Worm (Caenorhabditis elegans) whole organism, mixed stage, embryonic: ENCODE data around the gene W04B5.3.

Source experiments
- bed-3 ChIP-seq: fragments of 200-800 bp; sonication (Bioruptor generic); optimal IDR thresholded peaks from 3 replicates; lab custom pipeline; 2018; ENCODE audit warnings: mild to moderate bottlenecking, missing genetic modification characterization, moderate library complexity, missing compliant biosample characterization
- ham-2 ChIP-seq: fragments of 200-800 bp; sonication (Bioruptor generic); optimal IDR thresholded peaks from 2 replicates; lab custom pipeline; 2018; ENCODE audit warnings: mild to moderate bottlenecking, missing genetic modification characterization, missing compliant biosample characterization
- mab-5 ChIP-seq: fragments of 150-350 bp; optimal IDR thresholded peaks from 2 replicates; lab custom pipeline; 2014; ENCODE audit warnings: missing biosample characterization, missing genetic modification characterization
- mep-1 ChIP-seq: fragments of 150-350 bp; optimal IDR thresholded peaks from 2 replicates; lab custom pipeline; 2017; ENCODE audit warnings: missing biosample characterization, missing genetic modification reagents, missing genetic modification characterization, inconsistent platforms
- nhr-12 ChIP-seq: fragments of 150-350 bp; optimal IDR thresholded peaks from 2 replicates; lab custom pipeline; 2014; ENCODE audit warnings: missing biosample characterization, missing genetic modification characterization
- nhr-237 ChIP-seq: fragments of 150-350 bp; optimal IDR thresholded peaks from 2 replicates; lab custom pipeline; 2014; ENCODE audit warnings: missing biosample characterization, missing genetic modification characterization
- sptf-1 ChIP-seq: sonication (generic microtip); optimal IDR thresholded peaks from 2 replicates; lab custom pipeline; 2017; ENCODE audit warnings: mild to moderate bottlenecking, missing genetic modification characterization, moderate library complexity, missing compliant biosample characterization
- tbx-8 ChIP-seq: fragments of 200-800 bp; sonication (Bioruptor generic); optimal IDR thresholded peaks from 2 replicates; lab custom pipeline; 2018; ENCODE audit warnings: mild to moderate bottlenecking, missing genetic modification characterization, moderate library complexity, missing compliant biosample characterization
- unc-62 ChIP-seq: fragments of 150-350 bp; optimal IDR thresholded peaks from 2 replicates; lab custom pipeline; 2014; ENCODE audit warnings: missing biosample characterization, missing genetic modification reagents, missing genetic modification characterization
- ztf-11 ChIP-seq: fragments of 150-350 bp; optimal IDR thresholded peaks from 2 replicates; lab custom pipeline; 2014; ENCODE audit warnings: missing biosample characterization, missing genetic modification characterization

DNA sequence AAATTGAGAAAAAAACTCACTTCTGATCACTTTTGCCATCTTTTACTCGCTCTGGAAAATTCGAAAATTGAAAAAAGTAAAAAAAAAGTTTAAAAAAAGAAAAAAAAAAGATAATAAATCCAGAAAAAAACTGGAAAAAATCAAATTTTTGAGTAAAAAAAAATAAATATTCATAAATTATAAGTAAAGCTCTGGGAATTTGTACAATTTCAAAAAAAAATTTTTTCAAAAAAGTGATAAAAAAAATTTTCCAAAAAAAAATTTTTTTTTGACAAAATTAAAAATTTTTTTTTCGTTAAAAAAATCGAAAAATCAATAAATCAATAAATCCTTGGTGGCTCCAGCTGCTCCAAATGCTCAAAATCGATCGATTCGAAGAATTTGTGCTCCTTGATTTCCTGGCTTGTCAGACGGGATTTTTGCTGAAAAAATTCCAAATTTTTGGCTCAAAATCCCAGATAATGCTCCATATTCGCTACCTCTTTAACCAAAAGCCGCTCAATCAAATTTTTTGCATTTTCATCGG is 7.3 kb upstream of the W04B5.3 start, which contains the start of gene mrpl-30:
- TF ChIP-seq tbx-8 (GFP tag; lab: Kevin White, UChicago): no peak
- TF ChIP-seq nhr-237 (tag; lab: Kevin White, UChicago): no peak
- no peak for TF ChIP-seq nhr-12 (tag; lab: Kevin White, UChicago)
- no peak for TF ChIP-seq mab-5 (tag; lab: Kevin White, UChicago)
- no peak for TF ChIP-seq sptf-1 (tag; lab: Kevin White, UChicago)
- no peak for TF ChIP-seq ham-2
- no peak for TF ChIP-seq mep-1 (tag; lab: Kevin White, UChicago)
- no peak for TF ChIP-seq ztf-11 (tag; lab: Kevin White, UChicago)
- TF ChIP-seq unc-62 (GFP tag; lab: Kevin White, UChicago): no peak
- no peak for TF ChIP-seq bed-3 (GFP tag; lab: Kevin White, UChicago)
